Worm (Caenorhabditis elegans) whole organism, L3 larva: ENCODE data around the gene Y48B6A.5.
A peak's percentile ranks its signal among the peaks of the same experiment; 100 is the strongest.

ENCODE experiments used
- R02D3.7 ChIP-seq: fragments of 150-350 bp; optimal IDR thresholded peaks from 2 replicates; lab custom pipeline; 2014; ENCODE audit warnings: missing biosample characterization, missing genetic modification characterization
- aly-2 ChIP-seq: fragments of 150-350 bp; optimal IDR thresholded peaks from 2 replicates; lab custom pipeline; 2014; ENCODE audit warnings: missing biosample characterization, missing genetic modification characterization
- ama-1 ChIP-seq: fragments of 150-350 bp; optimal IDR thresholded peaks from 2 replicates; lab custom pipeline; 2018
- ceh-16 ChIP-seq: sonication (generic microtip); optimal IDR thresholded peaks from 2 replicates; lab custom pipeline; 2017; ENCODE audit warnings: missing biosample characterization, missing genetic modification characterization
- ceh-28 ChIP-seq: fragments of 150-350 bp; optimal IDR thresholded peaks from 2 replicates; lab custom pipeline; 2014; ENCODE audit warnings: missing biosample characterization, missing genetic modification reagents, missing genetic modification characterization
- ceh-9 ChIP-seq: sonication (generic microtip); optimal IDR thresholded peaks from 2 replicates; lab custom pipeline; 2018; ENCODE audit warnings: missing biosample characterization, missing genetic modification characterization
- daf-12 ChIP-seq: fragments of 150-350 bp; optimal IDR thresholded peaks from 2 replicates; lab custom pipeline; 2014; ENCODE audit warnings: missing biosample characterization, missing genetic modification reagents, missing genetic modification characterization
- elt-1 ChIP-seq: fragments of 150-350 bp; optimal IDR thresholded peaks from 2 replicates; lab custom pipeline; 2014; ENCODE audit warnings: missing biosample characterization, missing genetic modification characterization
- elt-2 ChIP-seq: sonication (generic microtip); optimal IDR thresholded peaks from 2 replicates; lab custom pipeline; 2016; ENCODE audit warnings: missing genetic modification reagents, mild to moderate bottlenecking, missing genetic modification characterization, missing compliant biosample characterization
- eor-1 ChIP-seq, 2 experiments: fragments of 150-350 bp; optimal IDR thresholded peaks; 2 replicates each; lab custom pipeline; 2014 to 2018; ENCODE audit warnings: missing biosample characterization in 2 of 2, missing genetic modification characterization in 2 of 2
- fkh-10 ChIP-seq: sonication (generic microtip); optimal IDR thresholded peaks from 2 replicates; lab custom pipeline; 2017; ENCODE audit warnings: missing biosample characterization, missing genetic modification reagents, missing genetic modification characterization
- fos-1 ChIP-seq: fragments of 150-350 bp; optimal IDR thresholded peaks from 2 replicates; lab custom pipeline; 2014; ENCODE audit warnings: missing biosample characterization, missing genetic modification characterization
- hmg-11 ChIP-seq: sonication (generic microtip); optimal IDR thresholded peaks from 2 replicates; lab custom pipeline; 2016; ENCODE audit warnings: missing genetic modification characterization, missing compliant biosample characterization
- jun-1 ChIP-seq: fragments of 150-350 bp; optimal IDR thresholded peaks from 2 replicates; lab custom pipeline; 2014; ENCODE audit warnings: missing biosample characterization, missing genetic modification reagents, missing genetic modification characterization
- lin-15B ChIP-seq: fragments of 150-350 bp; optimal IDR thresholded peaks from 2 replicates; lab custom pipeline; 2014; ENCODE audit warnings: missing biosample characterization, missing genetic modification characterization
- lin-39 ChIP-seq: fragments of 150-350 bp; optimal IDR thresholded peaks from 2 replicates; lab custom pipeline; 2018; ENCODE audit warnings: missing biosample characterization, missing genetic modification reagents, missing genetic modification characterization
- lsy-12 ChIP-seq: sonication (generic microtip); optimal IDR thresholded peaks from 2 replicates; lab custom pipeline; 2016; ENCODE audit warnings: mild to moderate bottlenecking, missing genetic modification characterization, missing compliant biosample characterization
- mdl-1 ChIP-seq: fragments of 150-350 bp; optimal IDR thresholded peaks from 2 replicates; lab custom pipeline; 2014; ENCODE audit warnings: missing biosample characterization, missing genetic modification characterization
- mml-1 ChIP-seq: fragments of 150-350 bp; sonication (generic microtip); optimal IDR thresholded peaks from 3 replicates; lab custom pipeline; 2014; ENCODE audit warnings: missing biosample characterization, missing genetic modification characterization
- nfya-1 ChIP-seq: sonication (generic microtip); optimal IDR thresholded peaks from 2 replicates; lab custom pipeline; 2017; ENCODE audit warnings: missing genetic modification characterization, mild to moderate bottlenecking, missing compliant biosample characterization, antibody characterized with exemption, moderate library complexity; ENCODE audit not compliant: insufficient read depth
- nhr-11 ChIP-seq: fragments of 150-350 bp; optimal IDR thresholded peaks from 2 replicates; lab custom pipeline; 2014; ENCODE audit warnings: missing biosample characterization, missing genetic modification characterization
- nhr-12 ChIP-seq: fragments of 150-350 bp; optimal IDR thresholded peaks from 2 replicates; lab custom pipeline; 2014; ENCODE audit warnings: missing biosample characterization, missing genetic modification characterization
- nhr-23 ChIP-seq: fragments of 150-350 bp; optimal IDR thresholded peaks from 2 replicates; lab custom pipeline; 2014; ENCODE audit warnings: missing biosample characterization, missing genetic modification reagents, missing genetic modification characterization
- nhr-237 ChIP-seq: fragments of 150-350 bp; optimal IDR thresholded peaks from 2 replicates; lab custom pipeline; 2014; ENCODE audit warnings: missing biosample characterization, missing genetic modification characterization
- nhr-28 ChIP-seq: fragments of 150-350 bp; optimal IDR thresholded peaks from 2 replicates; lab custom pipeline; 2014; ENCODE audit warnings: missing biosample characterization, missing genetic modification characterization
- nhr-43 ChIP-seq: sonication (generic microtip); optimal IDR thresholded peaks from 2 replicates; lab custom pipeline; 2016; ENCODE audit warnings: mild to moderate bottlenecking, missing genetic modification characterization, missing compliant biosample characterization; ENCODE audit not compliant: poor library complexity, severe bottlenecking
- nhr-76 ChIP-seq: fragments of 150-350 bp; sonication (generic microtip); optimal IDR thresholded peaks from 5 replicates; lab custom pipeline; 2014; ENCODE audit warnings: missing biosample characterization, missing genetic modification characterization
- nhr-77 ChIP-seq: fragments of 150-350 bp; optimal IDR thresholded peaks from 2 replicates; lab custom pipeline; 2014; ENCODE audit warnings: missing biosample characterization, missing genetic modification characterization
- pha-4 ChIP-seq: fragments of 150-350 bp; optimal IDR thresholded peaks from 2 replicates; lab custom pipeline; 2014; ENCODE audit warnings: missing biosample characterization, missing genetic modification reagents, missing genetic modification characterization
- pqm-1 ChIP-seq: fragments of 150-350 bp; optimal IDR thresholded peaks from 2 replicates; lab custom pipeline; 2017; ENCODE audit warnings: missing biosample characterization, missing genetic modification characterization, inconsistent platforms
- sea-2 ChIP-seq: fragments of 150-350 bp; sonication (generic microtip); optimal IDR thresholded peaks from 4 replicates; lab custom pipeline; 2014; ENCODE audit warnings: missing biosample characterization, missing genetic modification reagents, missing genetic modification characterization
- snpc-4 ChIP-seq: fragments of 150-350 bp; optimal IDR thresholded peaks from 2 replicates; lab custom pipeline; 2014; ENCODE audit warnings: missing biosample characterization, missing genetic modification characterization
- tbx-2 ChIP-seq: sonication (generic microtip); optimal IDR thresholded peaks from 2 replicates; lab custom pipeline; 2016; ENCODE audit warnings: mild to moderate bottlenecking, missing genetic modification characterization, missing compliant biosample characterization
- unc-62 ChIP-seq: fragments of 150-350 bp; sonication (generic microtip); optimal IDR thresholded peaks from 4 replicates; lab custom pipeline; 2014; ENCODE audit warnings: missing biosample characterization, missing genetic modification reagents, missing genetic modification characterization
- ztf-11 ChIP-seq: fragments of 150-350 bp; optimal IDR thresholded peaks from 2 replicates; lab custom pipeline; 2014; ENCODE audit warnings: missing biosample characterization, missing genetic modification characterization
- ztf-4 ChIP-seq: fragments of 150-350 bp; optimal IDR thresholded peaks from 2 replicates; lab custom pipeline; 2014; ENCODE audit warnings: missing biosample characterization, missing genetic modification characterization

Y48B6A.5 gene

DNA sequence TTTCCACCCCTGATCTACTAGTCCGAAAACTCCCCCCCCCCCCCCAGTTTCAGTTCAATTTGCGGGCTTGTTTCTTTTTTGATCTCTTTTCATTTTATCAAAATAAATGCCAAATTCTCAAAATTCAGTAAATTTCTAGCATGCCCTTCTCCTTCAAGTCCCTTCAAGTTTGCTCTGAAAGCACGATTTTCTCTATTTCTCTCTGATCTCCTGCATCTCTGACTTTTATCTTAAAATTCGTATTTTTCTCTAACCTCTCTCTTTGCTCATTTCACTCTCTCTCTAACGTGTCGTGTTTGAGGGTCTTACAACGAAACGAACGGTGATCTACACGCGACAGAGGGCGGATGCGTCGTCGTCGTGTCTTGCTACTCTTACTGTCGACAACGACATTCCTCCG is 30.3 kb upstream of the Y48B6A.5 start, which contains the start of gene ace-3:
Gene ace-3 (plus strand): TSS at position 301 of the 400 bp plus-strand sequence.
- TF ChIP-seq jun-1 (no peak), lin-15B (tag; lab: Kevin White, UChicago) (no peak), mml-1 (tag; lab: Kevin White, UChicago) (no peak), mdl-1 (tag; lab: Kevin White, UChicago) (no peak), ceh-9 (tag; lab: Kevin White, UChicago) (no peak)

DNA sequence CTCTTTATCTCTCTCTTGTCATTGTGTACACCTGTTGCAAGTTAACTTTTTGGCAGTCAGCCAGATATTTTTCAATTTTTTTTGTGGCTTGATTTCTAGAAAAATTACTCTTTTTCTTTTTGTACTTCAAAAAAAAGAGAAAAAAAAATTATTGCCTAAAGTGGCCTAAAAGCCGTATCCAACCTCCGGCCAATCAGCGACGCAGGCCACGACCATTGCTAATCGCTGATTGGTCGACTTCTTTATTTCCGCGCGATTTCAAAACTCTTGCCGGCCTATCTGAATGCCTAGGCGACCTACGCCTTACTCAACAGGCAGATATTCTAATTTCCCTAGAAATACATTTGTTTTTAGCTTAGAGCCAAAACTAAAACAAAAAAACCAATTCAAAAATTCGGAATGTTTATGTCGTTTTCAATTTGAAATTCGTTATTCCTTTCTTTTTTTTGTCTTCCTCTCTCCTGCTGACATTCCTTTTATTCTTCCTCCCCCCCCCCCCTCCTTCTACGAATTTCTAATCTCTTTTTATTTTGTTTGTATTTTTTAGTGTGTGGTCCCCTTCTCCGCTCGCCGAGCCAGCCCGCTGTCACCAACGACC is 22.6 kb upstream of the Y48B6A.5 start, which contains the start of gene ace-4:
Gene ace-4 (plus strand): TSS at position 548 of the 598 bp plus-strand sequence.
- TF ChIP-seq nfya-1 (peak; percentile 63), snpc-4 (tag; lab: Kevin White, UChicago) (no peak)
- TF ChIP-seq, all 47 proteins: peak for 1

DNA sequence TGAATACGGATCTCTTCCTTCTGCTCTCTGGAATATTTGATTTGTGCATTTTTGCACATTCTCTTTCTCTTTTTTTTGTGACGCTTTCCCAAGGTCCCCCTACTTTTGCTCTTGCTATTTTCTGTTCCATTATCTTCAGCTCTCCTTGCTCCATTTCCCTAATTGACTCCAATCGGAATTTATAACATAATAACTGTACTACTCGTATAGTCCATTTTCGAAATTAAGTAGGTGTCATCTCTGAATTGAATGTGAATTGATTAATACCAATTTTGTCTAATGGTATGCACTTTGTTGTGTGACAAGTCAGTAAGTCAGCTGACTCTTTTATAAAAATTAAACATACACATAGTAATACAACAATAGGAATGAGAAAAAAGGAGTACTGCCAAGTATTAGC is 20.9 kb upstream of the Y48B6A.5 start:
- no peak for TF ChIP-seq fos-1
- TF ChIP-seq nhr-28 (tag; lab: Kevin White, UChicago) = no peak
- TF ChIP-seq elt-1 (tag; lab: Kevin White, UChicago) = no peak
- no peak for TF ChIP-seq aly-2 (tag; lab: Kevin White, UChicago)
- TF ChIP-seq nhr-237 = no peak
- TF ChIP-seq ztf-11 = no peak
- no peak for TF ChIP-seq nhr-77 (tag; lab: Kevin White, UChicago)
- no peak for TF ChIP-seq ceh-16

DNA sequence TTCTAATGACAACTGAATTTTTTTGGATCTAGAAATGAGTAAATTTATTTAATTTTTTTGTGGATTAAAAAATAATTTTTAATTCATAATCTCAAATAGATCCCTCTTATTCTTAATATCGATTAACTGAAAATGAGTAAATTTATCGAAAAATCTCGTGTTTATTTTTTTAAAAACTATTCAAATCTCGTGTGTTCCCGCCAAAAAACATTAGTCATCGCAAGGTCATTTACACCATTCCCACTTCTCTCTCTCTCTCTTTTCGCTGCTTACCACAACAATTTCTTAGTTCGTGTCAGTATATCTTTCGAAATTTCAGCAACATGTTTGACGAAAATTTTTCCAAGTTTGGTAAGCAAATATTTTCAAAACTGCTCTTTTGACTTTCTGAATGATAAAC is 12.5 kb upstream of the Y48B6A.5 start:
- TF ChIP-seq lsy-12 (no peak), nhr-11 (tag; lab: Kevin White, UChicago) (no peak), eor-1 (tag; optimal IDR thresholded peaks at IDR 0.05; lab: Kevin White, UChicago) (no peak), pqm-1 (tag; lab: Kevin White, UChicago) (no peak), elt-1 (tag; lab: Kevin White, UChicago) (no peak), pha-4 (no peak), R02D3.7 (tag; lab: Kevin White, UChicago) (no peak), daf-12 (no peak), unc-62 (GFP tag; lab: Kevin White, UChicago) (no peak), nhr-12 (tag; lab: Kevin White, UChicago) (no peak), elt-2 (tag; lab: Kevin White, UChicago) (no peak), ceh-16 (no peak), ztf-11 (no peak), mdl-1 (tag; lab: Kevin White, UChicago) (no peak), nhr-76 (no peak), sea-2 (GFP tag; lab: Kevin White, UChicago) (no peak), fkh-10 (no peak), ztf-4 (tag; lab: Kevin White, UChicago) (no peak), nhr-23 (no peak)

DNA sequence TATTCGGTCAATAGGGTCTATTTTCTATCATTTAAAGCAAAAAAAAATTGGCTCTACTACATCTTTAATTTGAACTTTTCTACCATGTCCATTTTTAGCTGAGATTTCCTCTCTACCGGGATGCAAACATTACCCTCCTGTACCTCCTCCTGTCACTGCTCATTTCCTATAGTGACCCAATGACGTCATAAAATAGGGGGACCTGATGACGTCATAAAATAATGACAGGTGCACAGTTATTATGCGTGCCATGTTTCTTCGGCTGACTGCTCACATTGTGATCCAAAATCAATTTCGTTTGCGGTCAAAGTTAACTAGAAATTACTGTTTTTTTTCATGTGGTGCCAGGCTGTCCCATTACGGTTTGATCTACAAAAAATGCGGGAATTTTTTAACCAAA is 11.9 kb upstream of the Y48B6A.5 start:
- no peak for TF ChIP-seq ztf-4 (tag; lab: Kevin White, UChicago)
- no peak for TF ChIP-seq nhr-76
- no peak for TF ChIP-seq snpc-4 (tag; lab: Kevin White, UChicago)
- TF ChIP-seq nhr-43 (tag; lab: Kevin White, UChicago) = no peak
- no peak for TF ChIP-seq fkh-10
- no peak for TF ChIP-seq tbx-2
- no peak for TF ChIP-seq lin-15B (tag; lab: Kevin White, UChicago)
- no peak for TF ChIP-seq hmg-11 (tag; lab: Kevin White, UChicago)
- no peak for TF ChIP-seq ceh-28 (tag; lab: Kevin White, UChicago)
- no peak for TF ChIP-seq ztf-11
- TF ChIP-seq pha-4 = no peak
- no peak for TF ChIP-seq fos-1
- TF ChIP-seq pqm-1 (tag; lab: Kevin White, UChicago) = no peak
- TF ChIP-seq lin-39 (tag; lab: Kevin White, UChicago) = no peak
- TF ChIP-seq elt-1 (tag; lab: Kevin White, UChicago) = no peak
- no peak for TF ChIP-seq nhr-11 (tag; lab: Kevin White, UChicago)
- no peak for TF ChIP-seq sea-2 (GFP tag; lab: Kevin White, UChicago)
- no peak for TF ChIP-seq ama-1 (lab: Kevin White, UChicago)
- TF ChIP-seq, all 47 proteins: peak for 0
